Worm (Caenorhabditis elegans) whole organism, late embryonic: ENCODE results near the gene lgg-1.

ENCODE experiments used
- C08G9.2 ChIP-seq: sonication (generic microtip); optimal IDR thresholded peaks from 2 replicates; lab custom pipeline; 2016; ENCODE audit warnings: mild to moderate bottlenecking, missing genetic modification characterization, moderate library complexity, missing compliant biosample characterization
- C38D4.7 ChIP-seq: fragments of 200-800 bp; sonication (Bioruptor generic); optimal IDR thresholded peaks from 2 replicates; lab custom pipeline; 2018; ENCODE audit warnings: mild to moderate bottlenecking, missing genetic modification characterization, moderate library complexity, missing compliant biosample characterization
- K09A11.1 ChIP-seq: sonication (generic microtip); optimal IDR thresholded peaks from 2 replicates; lab custom pipeline; 2017; ENCODE audit warnings: antibody characterized with exemption, mild to moderate bottlenecking, missing genetic modification characterization, missing compliant biosample characterization; ENCODE audit not compliant: insufficient read depth
- T23F11.4 ChIP-seq: fragments of 200-800 bp; sonication (Bioruptor generic); optimal IDR thresholded peaks from 2 replicates; lab custom pipeline; 2018; ENCODE audit warnings: mild to moderate bottlenecking, missing genetic modification characterization, missing compliant biosample characterization
- Y22D7AL.16 ChIP-seq: sonication (generic microtip); optimal IDR thresholded peaks from 2 replicates; lab custom pipeline; 2016; ENCODE audit warnings: missing genetic modification characterization, missing compliant biosample characterization
- ceh-14 ChIP-seq: sonication (generic microtip); optimal IDR thresholded peaks from 2 replicates; lab custom pipeline; 2016; ENCODE audit warnings: missing genotype, missing genetic modification characterization, missing compliant biosample characterization
- ceh-18 ChIP-seq: sonication (generic microtip); optimal IDR thresholded peaks from 2 replicates; lab custom pipeline; 2016; ENCODE audit warnings: missing genetic modification characterization, missing compliant biosample characterization
- ceh-2 ChIP-seq: sonication (generic microtip); optimal IDR thresholded peaks from 2 replicates; lab custom pipeline; 2016; ENCODE audit warnings: missing genotype, missing genetic modification characterization, missing compliant biosample characterization
- ceh-24 ChIP-seq: sonication (generic microtip); optimal IDR thresholded peaks from 2 replicates; lab custom pipeline; 2016; ENCODE audit warnings: mild to moderate bottlenecking, missing genetic modification characterization, missing compliant biosample characterization
- ceh-9 ChIP-seq: sonication (generic microtip); optimal IDR thresholded peaks from 2 replicates; lab custom pipeline; 2016; ENCODE audit warnings: mild to moderate bottlenecking, missing genetic modification characterization, inconsistent platforms, missing compliant biosample characterization
- dmd-4 ChIP-seq: sonication (generic microtip); optimal IDR thresholded peaks from 2 replicates; lab custom pipeline; 2016; ENCODE audit warnings: borderline replicate concordance, missing genetic modification characterization, missing compliant biosample characterization
- ets-4 ChIP-seq: sonication (generic microtip); optimal IDR thresholded peaks from 2 replicates; lab custom pipeline; 2016; ENCODE audit warnings: missing genetic modification characterization, missing compliant biosample characterization
- hlh-13 ChIP-seq: fragments of 200-800 bp; sonication (Bioruptor generic); optimal IDR thresholded peaks from 2 replicates; lab custom pipeline; 2018; ENCODE audit warnings: mild to moderate bottlenecking, missing genetic modification characterization, missing compliant biosample characterization
- hlh-15 ChIP-seq: sonication (generic microtip); optimal IDR thresholded peaks from 2 replicates; lab custom pipeline; 2016; ENCODE audit warnings: missing genetic modification characterization, missing compliant biosample characterization
- hlh-6 ChIP-seq: sonication (generic microtip); optimal IDR thresholded peaks from 2 replicates; lab custom pipeline; 2016; ENCODE audit warnings: missing genotype, missing genetic modification characterization, missing compliant biosample characterization
- lin-11 ChIP-seq: fragments of 200-800 bp; sonication (Bioruptor generic); optimal IDR thresholded peaks from 2 replicates; lab custom pipeline; 2018; ENCODE audit warnings: mild to moderate bottlenecking, missing genetic modification characterization, missing compliant biosample characterization
- madf-2 ChIP-seq: sonication (generic microtip); optimal IDR thresholded peaks from 2 replicates; lab custom pipeline; 2017; ENCODE audit warnings: missing genetic modification characterization, missing compliant biosample characterization
- mec-3 ChIP-seq: sonication (generic microtip); optimal IDR thresholded peaks from 2 replicates; lab custom pipeline; 2016; ENCODE audit warnings: borderline replicate concordance, missing genetic modification characterization, missing compliant biosample characterization
- nfya-1 ChIP-seq: sonication (generic microtip); optimal IDR thresholded peaks from 2 replicates; lab custom pipeline; 2017; ENCODE audit warnings: missing genetic modification characterization, mild to moderate bottlenecking, missing compliant biosample characterization, antibody characterized with exemption, moderate library complexity
- nhr-11 ChIP-seq: fragments of 150-350 bp; optimal IDR thresholded peaks from 2 replicates; lab custom pipeline; 2014; ENCODE audit warnings: missing biosample characterization, missing genetic modification characterization
- npax-4 ChIP-seq: sonication (generic microtip); optimal IDR thresholded peaks from 2 replicates; lab custom pipeline; 2016; ENCODE audit warnings: missing genetic modification characterization, missing compliant biosample characterization
- odd-2 ChIP-seq: sonication (generic microtip); optimal IDR thresholded peaks from 2 replicates; lab custom pipeline; 2017; ENCODE audit warnings: antibody characterized with exemption, mild to moderate bottlenecking, missing genetic modification characterization, missing compliant biosample characterization
- pag-3 ChIP-seq: sonication (generic microtip); optimal IDR thresholded peaks from 2 replicates; lab custom pipeline; 2016; ENCODE audit warnings: missing compliant biosample characterization, missing genetic modification characterization, borderline replicate concordance
- pha-2 ChIP-seq: sonication (generic microtip); optimal IDR thresholded peaks from 2 replicates; lab custom pipeline; 2017; ENCODE audit warnings: mild to moderate bottlenecking, missing genetic modification characterization, missing compliant biosample characterization
- pqm-1 ChIP-seq: sonication (generic microtip); optimal IDR thresholded peaks from 2 replicates; lab custom pipeline; 2016; ENCODE audit warnings: missing genetic modification characterization, missing compliant biosample characterization
- ref-2 ChIP-seq: sonication (generic microtip); optimal IDR thresholded peaks from 2 replicates; lab custom pipeline; 2016; ENCODE audit warnings: missing genetic modification characterization, missing compliant biosample characterization
- rnt-1 ChIP-seq: sonication (generic microtip); optimal IDR thresholded peaks from 2 replicates; lab custom pipeline; 2016; ENCODE audit warnings: missing genetic modification characterization, missing compliant biosample characterization
- sdc-2 ChIP-seq: sonication (generic microtip); optimal IDR thresholded peaks from 2 replicates; lab custom pipeline; 2016; ENCODE audit warnings: missing genotype, missing genetic modification characterization, missing compliant biosample characterization
- sox-4 ChIP-seq: sonication (generic microtip); optimal IDR thresholded peaks from 2 replicates; lab custom pipeline; 2017; ENCODE audit warnings: mild to moderate bottlenecking, missing genetic modification characterization, inconsistent platforms, missing compliant biosample characterization
- syd-9 ChIP-seq: sonication (generic microtip); optimal IDR thresholded peaks from 2 replicates; lab custom pipeline; 2016; ENCODE audit warnings: mild to moderate bottlenecking, missing genetic modification characterization, moderate library complexity, missing compliant biosample characterization
- tbx-7 ChIP-seq: sonication (generic microtip); optimal IDR thresholded peaks from 2 replicates; lab custom pipeline; 2016; ENCODE audit warnings: missing genotype, missing genetic modification characterization, missing compliant biosample characterization
- unc-3 ChIP-seq, 2 experiments: fragments of 200-800 bp in 1 of 2; sonication (Bioruptor generic) in 1 of 2; sonication (generic microtip) in 1 of 2; conservative IDR thresholded peaks in 1 of 2; optimal IDR thresholded peaks in 1 of 2; 2 replicates each; pipeline versions ENCODE4 v1.3.6 to Lab custom; 2016 to 2022; ENCODE audit warnings: missing compliant biosample characterization in 2 of 2, missing genetic modification characterization in 2 of 2, missing genetic modification reagents in 1 of 2
- unc-55 ChIP-seq: sonication (generic microtip); optimal IDR thresholded peaks from 2 replicates; lab custom pipeline; 2017; ENCODE audit warnings: missing biosample characterization, missing genetic modification reagents, missing genetic modification characterization
- unc-86 ChIP-seq: sonication (generic microtip); optimal IDR thresholded peaks from 2 replicates; lab custom pipeline; 2016; ENCODE audit warnings: missing genetic modification characterization, missing compliant biosample characterization
- ztf-16 ChIP-seq: sonication (generic microtip); optimal IDR thresholded peaks from 2 replicates; lab custom pipeline; 2017; ENCODE audit warnings: missing genetic modification characterization, missing compliant biosample characterization

lgg-1 gene

ce11 chrII:6347341-6348118 lies at the start of gene lgg-1 (continued):
- TF ChIP-seq hlh-15 (tag; lab: Kevin White, UChicago), result no peak
- no peak for TF ChIP-seq odd-2
- TF ChIP-seq unc-86, result no peak
- TF ChIP-seq pag-3 (tag; lab: Kevin White, UChicago), result no peak
- no peak for TF ChIP-seq mec-3
- TF ChIP-seq ceh-24 (tag; lab: Kevin White, UChicago), result no peak
- TF ChIP-seq dmd-4 (tag; lab: Kevin White, UChicago), result no peak
- peak; percentile 43 for TF ChIP-seq madf-2 (tag; lab: Kevin White, UChicago)
- no peak for TF ChIP-seq K09A11.1 (tag; lab: Kevin White, UChicago)
- no peak for TF ChIP-seq sdc-2 (tag; lab: Kevin White, UChicago)
- no peak for TF ChIP-seq ztf-16 (tag; lab: Kevin White, UChicago)
- no peak for TF ChIP-seq rnt-1 (tag; lab: Kevin White, UChicago)
- TF ChIP-seq C08G9.2 (tag; lab: Kevin White, UChicago), result no peak
- TF ChIP-seq, all 69 proteins: peak for 10

ce11 chrII:6394037-6394436 lies 46.5 kb upstream of the lgg-1 start:
- TF ChIP-seq unc-55 (GFP tag; lab: Kevin White, UChicago), result peak; percentile 52
- no peak for TF ChIP-seq pag-3 (tag; lab: Kevin White, UChicago)

- TF ChIP-seq nfya-1 (tag; lab: Kevin White, UChicago), result no peak
- no peak for TF ChIP-seq ceh-18 (tag; lab: Kevin White, UChicago)
- TF ChIP-seq unc-3 (GFP tag; conservative IDR thresholded peaks at IDR 0.05; lab: Robert Waterston, UW), result no peak
- no peak for TF ChIP-seq unc-3 (tag; optimal IDR thresholded peaks at IDR 0.05; lab: Kevin White, UChicago)
- no peak for TF ChIP-seq pha-2 (tag; lab: Kevin White, UChicago)
- TF ChIP-seq unc-55 (GFP tag; lab: Kevin White, UChicago), result no peak
- no peak for TF ChIP-seq C38D4.7 (GFP tag; lab: Kevin White, UChicago)
- TF ChIP-seq ref-2 (tag; lab: Kevin White, UChicago), result no peak
- no peak for TF ChIP-seq ceh-9 (tag; lab: Kevin White, UChicago)
- TF ChIP-seq hlh-13 (GFP tag; lab: Kevin White, UChicago), result no peak
- no peak for TF ChIP-seq T23F11.4 (GFP tag; lab: Kevin White, UChicago)
- no peak for TF ChIP-seq lin-11 (tag; lab: Kevin White, UChicago)
- no peak for TF ChIP-seq syd-9 (tag; lab: Kevin White, UChicago)
- no peak for TF ChIP-seq npax-4 (tag; lab: Kevin White, UChicago)
- no peak for TF ChIP-seq ceh-14 (tag; lab: Kevin White, UChicago)
- no peak for TF ChIP-seq ceh-24 (tag; lab: Kevin White, UChicago)
- TF ChIP-seq sox-4 (tag; lab: Kevin White, UChicago), result no peak
- TF ChIP-seq Y22D7AL.16, result no peak
- TF ChIP-seq ceh-2, result no peak
Observed at ce11 chrII:6391195-6391594, 43.7 kb upstream of the lgg-1 start, which contains the start of gene F58F12.3. F58F12.3 (minus strand) TSS chrII:6391295.

- TF ChIP-seq nhr-11 (tag; lab: Kevin White, UChicago) (no peak), pqm-1 (tag; lab: Kevin White, UChicago) (no peak), ets-4 (tag; lab: Kevin White, UChicago) (no peak), C08G9.2 (tag; lab: Kevin White, UChicago) (no peak), hlh-6 (tag; lab: Kevin White, UChicago) (no peak), mec-3 (no peak), nfya-1 (tag; lab: Kevin White, UChicago) (no peak), K09A11.1 (tag; lab: Kevin White, UChicago) (no peak), tbx-7 (tag; lab: Kevin White, UChicago) (no peak), dmd-4 (tag; lab: Kevin White, UChicago) (no peak)
Observed at ce11 chrII:6387937-6388336, 40.4 kb upstream of the lgg-1 start, which contains the start of gene F58F12.2. F58F12.2 (minus strand) TSS chrII:6388037.
